Fruit fly (Drosophila melanogaster) S2 (cell line): ENCODE results near the gene CtsL4.

ENCODE experiments used
- CG8478 ChIP-seq: fragments of >200 bp; optimal IDR thresholded peaks from 2 replicates; lab custom pipeline; 2018
- CTCF ChIP-seq, 2 experiments: fragments of >200 bp; optimal IDR thresholded peaks; 2 replicates each; lab custom pipeline; 2018

- TF ChIP-seq CTCF (optimal IDR thresholded peaks at IDR 0.05; lab: Kevin White, UChicago) (no peak), CG8478 (lab: Kevin White, UChicago) (no peak)
Observed at dm6 chr2L:10305538-10306147, 50.8 kb downstream of the CtsL4 start.
